Worm (Caenorhabditis elegans) whole organism, L1 larva: ENCODE measurements around the gene str-177.

Experiments used
- C16A3.4 ChIP-seq: fragments of 150-350 bp; optimal IDR thresholded peaks from 2 replicates; lab custom pipeline; 2014; ENCODE audit warnings: missing biosample characterization, missing genetic modification characterization
- C34B4.2 ChIP-seq: sonication (generic microtip); optimal IDR thresholded peaks from 2 replicates; lab custom pipeline; 2017; ENCODE audit warnings: mild to moderate bottlenecking, missing genetic modification characterization, missing compliant biosample characterization
- Y116A8C.19 ChIP-seq: sonication (generic microtip); optimal IDR thresholded peaks from 2 replicates; lab custom pipeline; 2016; ENCODE audit warnings: missing compliant biosample characterization, missing genetic modification characterization, borderline replicate concordance
- aha-1 ChIP-seq: fragments of 150-350 bp; optimal IDR thresholded peaks from 2 replicates; lab custom pipeline; 2014; ENCODE audit warnings: missing biosample characterization, missing genetic modification characterization
- alr-1 ChIP-seq: fragments of 200-800 bp; sonication (Bioruptor generic); optimal IDR thresholded peaks from 2 replicates; lab custom pipeline; 2018; ENCODE audit warnings: borderline replicate concordance, mild to moderate bottlenecking, missing genetic modification characterization, missing compliant biosample characterization
- ceh-63 ChIP-seq: fragments of 200-800 bp; sonication (Bioruptor generic); optimal IDR thresholded peaks from 2 replicates; lab custom pipeline; 2018; ENCODE audit warnings: mild to moderate bottlenecking, missing genetic modification characterization, missing compliant biosample characterization
- ceh-8 ChIP-seq: fragments of 200-800 bp; sonication (Bioruptor generic); optimal IDR thresholded peaks from 2 replicates; lab custom pipeline; 2018; ENCODE audit warnings: mild to moderate bottlenecking, missing genetic modification characterization, moderate library complexity, missing compliant biosample characterization
- ceh-82 ChIP-seq, 3 experiments: fragments of 150-350 bp in 1 of 3; sonication (generic microtip) in 2 of 3; optimal IDR thresholded peaks; 2 replicates each; lab custom pipeline; 2014 to 2017; ENCODE audit warnings: missing biosample characterization in 3 of 3, missing genetic modification characterization in 3 of 3
- ceh-88 ChIP-seq: fragments of 200-800 bp; sonication (Bioruptor generic); IDR thresholded peaks from 2 replicates; pipeline ENCODE4 v1.3.6; 2022; ENCODE audit warnings: missing genetic modification characterization, missing compliant biosample characterization
- ceh-90 ChIP-seq: sonication (generic microtip); optimal IDR thresholded peaks from 2 replicates; lab custom pipeline; 2016; ENCODE audit warnings: missing genetic modification characterization, missing compliant biosample characterization
- ces-1 ChIP-seq: fragments of 150-350 bp; optimal IDR thresholded peaks from 2 replicates; lab custom pipeline; 2014; ENCODE audit warnings: missing biosample characterization, missing genetic modification reagents, missing genetic modification characterization
- efl-1 ChIP-seq, 4 experiments: fragments of 150-350 bp; optimal IDR thresholded peaks in 3 of 4; peaks in 1 of 4; 1 replicate in 1 of 4; 2 replicates in 3 of 4; lab custom pipeline; 2014; ENCODE audit warnings: missing biosample characterization in 2 of 4, missing genetic modification characterization in 2 of 4, missing genetic modification reagents in 2 of 4
- egl-13 ChIP-seq: sonication (generic microtip); optimal IDR thresholded peaks from 2 replicates; lab custom pipeline; 2016; ENCODE audit warnings: missing genotype, missing genetic modification reagents, missing genetic modification characterization, missing compliant biosample characterization
- egl-27 ChIP-seq, 2 experiments: fragments of 150-350 bp in 1 of 2; sonication (generic microtip); optimal IDR thresholded peaks; 3 replicates each; lab custom pipeline; 2017 to 2018; ENCODE audit warnings: missing biosample characterization in 2 of 2, missing genetic modification characterization in 2 of 2, missing genetic modification reagents in 2 of 2
- elt-3 ChIP-seq, 6 experiments: fragments of 150-350 bp in 1 of 6; sonication (generic microtip); optimal IDR thresholded peaks; 2 replicates each; lab custom pipeline; 2017 to 2018; ENCODE audit warnings: missing biosample characterization in 6 of 6, missing genetic modification characterization in 6 of 6, inconsistent platforms in 1 of 6
- fkh-10 ChIP-seq: sonication (generic microtip); optimal IDR thresholded peaks from 2 replicates; lab custom pipeline; 2017; ENCODE audit warnings: missing biosample characterization, missing genetic modification reagents, missing genetic modification characterization
- fkh-4 ChIP-seq: sonication (generic microtip); optimal IDR thresholded peaks from 2 replicates; lab custom pipeline; 2016; ENCODE audit warnings: missing compliant biosample characterization, missing genetic modification characterization, borderline replicate concordance
- fos-1 ChIP-seq: fragments of 150-350 bp; optimal IDR thresholded peaks from 2 replicates; lab custom pipeline; 2014; ENCODE audit warnings: missing biosample characterization, missing genetic modification characterization
- hpl-2 ChIP-seq: fragments of 150-350 bp; optimal IDR thresholded peaks from 2 replicates; lab custom pipeline; 2014; ENCODE audit warnings: missing biosample characterization, missing genetic modification reagents, missing genetic modification characterization
- isw-1 ChIP-seq: fragments of 200-800 bp; sonication (Bioruptor generic); IDR thresholded peaks from 2 replicates; pipeline ENCODE4 v1.3.6; 2022; ENCODE audit warnings: missing genetic modification characterization, missing compliant biosample characterization
- jun-1 ChIP-seq: fragments of 150-350 bp; optimal IDR thresholded peaks from 2 replicates; lab custom pipeline; 2014; ENCODE audit warnings: missing biosample characterization, missing genetic modification reagents, missing genetic modification characterization
- lin-14 ChIP-seq: fragments of 200-800 bp; sonication (Bioruptor generic); optimal IDR thresholded peaks from 2 replicates; lab custom pipeline; 2018; ENCODE audit warnings: mild to moderate bottlenecking, missing genetic modification characterization, moderate library complexity, missing compliant biosample characterization
- lin-15B ChIP-seq: fragments of 150-350 bp; sonication (generic microtip); optimal IDR thresholded peaks from 3 replicates; lab custom pipeline; 2014; ENCODE audit warnings: missing biosample characterization, missing genetic modification characterization
- lin-35 ChIP-seq, 2 experiments: fragments of 150-350 bp; optimal IDR thresholded peaks; 2 replicates each; lab custom pipeline; 2014; ENCODE audit warnings: missing biosample characterization in 2 of 2, missing genetic modification characterization in 2 of 2, missing genetic modification reagents in 2 of 2
- lir-3 ChIP-seq: sonication (generic microtip); optimal IDR thresholded peaks from 2 replicates; lab custom pipeline; 2016; ENCODE audit warnings: mild to moderate bottlenecking, missing genetic modification characterization, moderate library complexity, missing compliant biosample characterization; ENCODE audit not compliant: poor library complexity
- lsy-2 ChIP-seq, 2 experiments: fragments of 150-350 bp; optimal IDR thresholded peaks; 2 replicates each; lab custom pipeline; 2014; ENCODE audit warnings: missing biosample characterization in 2 of 2, missing genetic modification characterization in 2 of 2
- mab-9 ChIP-seq: fragments of 200-800 bp; sonication (Bioruptor generic); IDR thresholded peaks from 2 replicates; pipeline ENCODE4 v1.3.6; 2022; ENCODE audit warnings: missing genetic modification reagents, missing genetic modification characterization, missing compliant biosample characterization
- mdl-1 ChIP-seq, 2 experiments: fragments of 150-350 bp; optimal IDR thresholded peaks; 2 replicates each; lab custom pipeline; 2014 to 2017; ENCODE audit warnings: missing biosample characterization in 2 of 2, missing genetic modification characterization in 2 of 2, inconsistent platforms in 1 of 2
- mef-2 ChIP-seq: fragments of 150-350 bp; optimal IDR thresholded peaks from 2 replicates; lab custom pipeline; 2014; ENCODE audit warnings: missing biosample characterization, missing genetic modification characterization
- mep-1 ChIP-seq: fragments of 150-350 bp; optimal IDR thresholded peaks from 2 replicates; lab custom pipeline; 2014; ENCODE audit warnings: missing biosample characterization, missing genetic modification characterization
- nhr-11 ChIP-seq: fragments of 150-350 bp; optimal IDR thresholded peaks from 2 replicates; lab custom pipeline; 2014; ENCODE audit warnings: missing biosample characterization, missing genetic modification characterization
- nhr-19 ChIP-seq: fragments of 200-800 bp; sonication (Bioruptor generic); conservative IDR thresholded peaks from 2 replicates; pipeline ENCODE4 v1.3.6; 2022; ENCODE audit warnings: missing genetic modification characterization, missing compliant biosample characterization
- nhr-20 ChIP-seq: sonication (generic microtip); optimal IDR thresholded peaks from 2 replicates; lab custom pipeline; 2016; ENCODE audit warnings: mild to moderate bottlenecking, missing genetic modification characterization, missing compliant biosample characterization
- nhr-237 ChIP-seq: fragments of 150-350 bp; optimal IDR thresholded peaks from 2 replicates; lab custom pipeline; 2014; ENCODE audit warnings: missing biosample characterization, missing genetic modification characterization
- nhr-47 ChIP-seq: sonication (generic microtip); optimal IDR thresholded peaks from 2 replicates; lab custom pipeline; 2016; ENCODE audit warnings: mild to moderate bottlenecking, missing genetic modification characterization, moderate library complexity, missing compliant biosample characterization
- nhr-77 ChIP-seq: fragments of 150-350 bp; optimal IDR thresholded peaks from 2 replicates; lab custom pipeline; 2014; ENCODE audit warnings: missing biosample characterization, missing genetic modification characterization
- nhr-85 ChIP-seq: sonication (generic microtip); peaks from one replicate; lab custom pipeline; 2016; ENCODE audit warnings: missing genetic modification characterization, inconsistent platforms, missing compliant biosample characterization
- nhr-90 ChIP-seq: sonication (generic microtip); optimal IDR thresholded peaks from 2 replicates; lab custom pipeline; 2016; ENCODE audit warnings: mild to moderate bottlenecking, missing genetic modification characterization, missing compliant biosample characterization; ENCODE audit not compliant: poor library complexity
- pag-3 ChIP-seq: sonication (generic microtip); optimal IDR thresholded peaks from 2 replicates; lab custom pipeline; 2017; ENCODE audit warnings: missing genetic modification characterization, mild to moderate bottlenecking, missing compliant biosample characterization, antibody characterized with exemption, borderline replicate concordance; ENCODE audit not compliant: insufficient read depth
- pax-3 ChIP-seq: fragments of 200-800 bp; sonication (Bioruptor generic); optimal IDR thresholded peaks from 2 replicates; lab custom pipeline; 2018; ENCODE audit warnings: mild to moderate bottlenecking, missing genetic modification characterization, moderate library complexity, missing compliant biosample characterization
- pqm-1 ChIP-seq: sonication (generic microtip); optimal IDR thresholded peaks from 3 replicates; lab custom pipeline; 2017; ENCODE audit warnings: missing biosample characterization, missing genetic modification characterization
- snpc-4 ChIP-seq: fragments of 150-350 bp; optimal IDR thresholded peaks from 2 replicates; lab custom pipeline; 2014; ENCODE audit warnings: missing biosample characterization, missing genetic modification characterization
- snu-23 ChIP-seq: sonication (generic microtip); optimal IDR thresholded peaks from 2 replicates; lab custom pipeline; 2016; ENCODE audit warnings: missing genetic modification characterization, missing compliant biosample characterization
- sox-4 ChIP-seq: sonication (generic microtip); optimal IDR thresholded peaks from 2 replicates; lab custom pipeline; 2016; ENCODE audit warnings: missing genetic modification characterization, missing compliant biosample characterization
- sptf-1 ChIP-seq: fragments of 150-350 bp; optimal IDR thresholded peaks from 2 replicates; lab custom pipeline; 2014; ENCODE audit warnings: missing biosample characterization, missing genetic modification characterization
- sup-37 ChIP-seq: fragments of 200-800 bp; sonication (Bioruptor generic); optimal IDR thresholded peaks from 2 replicates; lab custom pipeline; 2018; ENCODE audit warnings: mild to moderate bottlenecking, missing genetic modification characterization, missing compliant biosample characterization
- tbx-2 ChIP-seq: sonication (generic microtip); optimal IDR thresholded peaks from 2 replicates; lab custom pipeline; 2016; ENCODE audit warnings: missing genetic modification characterization, missing compliant biosample characterization
- unc-130 ChIP-seq: fragments of 150-350 bp; optimal IDR thresholded peaks from 2 replicates; lab custom pipeline; 2017; ENCODE audit warnings: missing biosample characterization, missing genetic modification characterization, inconsistent platforms
- xbp-1 ChIP-seq: sonication (generic microtip); optimal IDR thresholded peaks from 2 replicates; lab custom pipeline; 2016; ENCODE audit warnings: missing genetic modification characterization, missing compliant biosample characterization
- zag-1 ChIP-seq: fragments of 150-350 bp; optimal IDR thresholded peaks from 2 replicates; lab custom pipeline; 2014; ENCODE audit warnings: missing biosample characterization, missing genetic modification characterization
- ztf-11 ChIP-seq, 2 experiments: sonication (generic microtip); optimal IDR thresholded peaks; 2 replicates each; lab custom pipeline; 2016 to 2017; ENCODE audit warnings: missing genetic modification characterization in 2 of 2, missing biosample characterization in 1 of 2, missing compliant biosample characterization in 1 of 2
- ztf-4 ChIP-seq: fragments of 150-350 bp; optimal IDR thresholded peaks from 2 replicates; lab custom pipeline; 2014; ENCODE audit warnings: missing biosample characterization, missing genetic modification characterization

Gene str-177

DNA sequence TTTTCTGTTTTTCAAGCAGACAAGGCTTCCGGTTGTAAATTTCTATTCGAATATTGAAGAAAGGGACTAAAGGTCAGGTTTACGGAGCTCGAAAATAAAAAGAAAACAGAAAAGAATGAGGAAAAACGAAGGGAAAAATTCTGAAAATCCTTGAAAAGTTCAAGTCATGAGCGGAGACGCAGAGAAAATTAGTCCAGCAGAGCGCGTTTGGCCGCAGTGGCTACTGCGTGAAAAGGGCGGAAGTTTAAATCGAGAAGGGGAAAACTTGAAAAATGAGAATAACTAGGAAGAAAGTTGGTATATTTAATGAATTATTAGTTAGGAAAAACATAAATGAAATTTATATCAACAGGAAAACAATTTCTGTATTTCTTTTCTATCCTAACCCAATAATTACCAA is 21.7 kb upstream of the str-177 start (continued):
- TF ChIP-seq fos-1 (tag; lab: Kevin White, UChicago) = peak; percentile 27
- TF ChIP-seq mab-9 (GFP tag; lab: Robert Waterston, UW) = no peak
- no peak for TF ChIP-seq elt-3 (tag; optimal IDR thresholded peaks at IDR 0.05; lab: Kevin White, UChicago)
- TF ChIP-seq fkh-4 (tag; lab: Kevin White, UChicago) = no peak
- TF ChIP-seq nhr-19 (GFP tag; lab: Robert Waterston, UW) = peak; percentile 37; the same call in 1 of the 2 replicates
- no peak for TF ChIP-seq egl-27 (tag; optimal IDR thresholded peaks at IDR 0.05; lab: Kevin White, UChicago)
- TF ChIP-seq ceh-8 (GFP tag; lab: Kevin White, UChicago) = no peak
- no peak for TF ChIP-seq pag-3 (tag; lab: Kevin White, UChicago)
- TF ChIP-seq unc-130 (tag; lab: Kevin White, UChicago) = no peak
- no peak for TF ChIP-seq lir-3 (tag; lab: Kevin White, UChicago)
- no peak for TF ChIP-seq jun-1 (tag; lab: Kevin White, UChicago)
- TF ChIP-seq sup-37 (GFP tag; lab: Kevin White, UChicago) = no peak
- TF ChIP-seq egl-13 = no peak
- no peak for TF ChIP-seq alr-1 (tag; lab: Kevin White, UChicago)
- TF ChIP-seq lsy-2 (tag; optimal IDR thresholded peaks at IDR 0.05; lab: Kevin White, UChicago) = peak; percentile 36 to 74
- peak; percentile 59 for TF ChIP-seq lin-15B
- TF ChIP-seq ztf-11 (tag; optimal IDR thresholded peaks at IDR 0.05; lab: Kevin White, UChicago) = no peak
- peak; percentile 87 to 95 for TF ChIP-seq lin-35 (GFP tag; optimal IDR thresholded peaks at IDR 0.05; lab: Kevin White, UChicago)
- peak; percentile 20 for TF ChIP-seq mep-1
- no peak for TF ChIP-seq snpc-4 (tag; lab: Kevin White, UChicago)
- no peak for TF ChIP-seq Y116A8C.19 (tag; lab: Kevin White, UChicago)
- no peak for TF ChIP-seq nhr-11 (tag; lab: Kevin White, UChicago)
- TF ChIP-seq nhr-237 = no peak
- TF ChIP-seq ceh-63 = no peak
- no peak for TF ChIP-seq aha-1
- no peak for TF ChIP-seq mef-2 (tag; lab: Kevin White, UChicago)
- TF ChIP-seq pqm-1 (tag; lab: Kevin White, UChicago) = no peak
- TF ChIP-seq isw-1 (GFP tag; lab: Robert Waterston, UW) = peak; percentile 46; the same call in 1 of the 2 replicates
- peak; percentile 17 for TF ChIP-seq xbp-1 (tag; lab: Kevin White, UChicago)
- TF ChIP-seq ces-1 (GFP tag; lab: Kevin White, UChicago) = no peak
- TF ChIP-seq fkh-10 (GFP tag; lab: Kevin White, UChicago) = no peak
- TF ChIP-seq tbx-2 = peak; percentile 42
- TF ChIP-seq sox-4 (tag; lab: Kevin White, UChicago) = no peak
- no peak for TF ChIP-seq ceh-88
- TF ChIP-seq nhr-47 (tag; lab: Kevin White, UChicago) = peak; percentile 50
- TF ChIP-seq hpl-2 (GFP tag; lab: Kevin White, UChicago) = no peak
- TF ChIP-seq pax-3 = no peak
- peak; percentile 44 for TF ChIP-seq nhr-85 (tag; lab: Kevin White, UChicago)
- no peak for TF ChIP-seq ztf-4 (tag; lab: Kevin White, UChicago)
- TF ChIP-seq zag-1 (tag; lab: Kevin White, UChicago) = no peak
- TF ChIP-seq nhr-90 (tag; lab: Kevin White, UChicago) = no peak
- TF ChIP-seq C16A3.4 (tag; lab: Kevin White, UChicago) = peak; percentile 68
- no peak for TF ChIP-seq C34B4.2
- TF ChIP-seq mdl-1 (tag; optimal IDR thresholded peaks at IDR 0.05; lab: Kevin White, UChicago) = peak in 1 of 2 experiments; percentile 23
- peak; percentile 19 for TF ChIP-seq nhr-77 (tag; lab: Kevin White, UChicago)
- TF ChIP-seq ceh-90 = no peak
- TF ChIP-seq lin-14 (GFP tag; lab: Kevin White, UChicago) = peak; percentile 56
- TF ChIP-seq snu-23 (GFP tag; lab: Kevin White, UChicago) = peak; percentile 50
- TF ChIP-seq nhr-20 (tag; lab: Kevin White, UChicago) = peak; percentile 49
- TF ChIP-seq sptf-1 (tag; lab: Kevin White, UChicago) = no peak
- TF ChIP-seq efl-1 (optimal IDR thresholded peaks at IDR 0.05; lab: Kevin White, UChicago) = peak; percentile 54 to 88
- peak; percentile 90 to 99 for TF ChIP-seq efl-1 (GFP tag; optimal IDR thresholded peaks at IDR 0.05 in 1 of 2; lab: Kevin White, UChicago)
- TF ChIP-seq ceh-82 (tag; optimal IDR thresholded peaks at IDR 0.05; lab: Kevin White, UChicago) = peak in 2 of 3 experiments; percentile 45 to 68
